Fruit fly (Drosophila melanogaster): Measurements from ENCODE around the gene wol.

Gene wol

DNA sequence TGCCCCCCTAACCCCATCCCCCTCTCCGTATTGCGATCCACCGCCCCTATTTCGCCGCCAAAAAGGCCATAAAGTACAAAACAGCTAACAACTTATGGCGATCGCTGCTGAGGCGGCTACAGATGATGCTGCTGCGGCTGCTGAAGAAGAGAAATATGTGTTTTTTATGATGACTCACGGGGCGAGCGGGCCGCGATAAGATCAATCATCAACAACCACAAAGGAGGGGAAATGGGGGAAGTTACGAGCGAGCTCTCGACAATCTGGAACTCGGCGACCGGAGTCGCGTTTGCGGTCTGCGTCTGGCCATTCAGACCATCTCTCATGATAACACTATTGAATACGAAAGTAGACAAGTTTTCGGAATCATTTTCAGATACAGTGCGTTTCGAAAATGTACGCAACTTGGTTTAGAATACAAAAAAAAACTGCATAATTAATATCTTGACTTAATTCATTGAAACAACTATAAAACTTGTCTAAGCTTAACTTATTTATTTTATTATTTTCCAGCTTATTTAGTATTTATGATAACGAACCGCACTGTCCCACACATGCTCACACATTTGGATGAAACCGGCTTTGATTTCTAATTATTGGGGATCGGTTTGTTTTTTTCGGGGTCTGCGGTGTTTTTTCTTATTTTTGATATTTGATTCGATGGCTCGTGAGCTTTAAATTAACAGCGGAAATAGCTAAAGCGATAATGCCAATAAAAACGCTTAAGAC, 10.5 kb downstream of the wol start (continued):
- peak; percentile 98 for TF ChIP-seq CG17328 (GFP tag; IDR thresholded peaks at IDR 0.05)
- peak; percentile 95 for TF ChIP-seq danr (GFP tag; IDR thresholded peaks at IDR 0.05)
- peak; percentile 78; the same call in 2 of the 3 replicates for TF ChIP-seq sr (GFP tag; IDR thresholded peaks at IDR 0.05)
- peak in 1 of 2 experiments; percentile 97 for TF ChIP-seq bsh (GFP tag; optimal IDR thresholded peaks at IDR 0.05)
- TF ChIP-seq yki (optimal IDR thresholded peaks at IDR 0.05): no peak
- TF ChIP-seq tin (GFP tag; optimal IDR thresholded peaks at IDR 0.05): peak; percentile 95
- TF ChIP-seq CG33213 (GFP tag; optimal IDR thresholded peaks at IDR 0.05): peak; percentile 83
- TF ChIP-seq CG32532 (GFP tag; IDR thresholded peaks at IDR 0.05): peak; percentile 98
- TF ChIP-seq fd3F (GFP tag; optimal IDR thresholded peaks at IDR 0.05): peak; percentile 95
- TF ChIP-seq CG7786 (GFP tag; optimal IDR thresholded peaks at IDR 0.05): peak; percentile 90
- no peak for TF ChIP-seq CG42726 (GFP tag; IDR thresholded peaks at IDR 0.05; ENCODE audit: partially characterized antibody)
- TF ChIP-seq CG17385 (GFP tag; optimal IDR thresholded peaks at IDR 0.05): peak; percentile 94
- TF ChIP-seq tgo (GFP tag; IDR thresholded peaks at IDR 0.05): peak; percentile 97
- no peak for TF ChIP-seq sc (optimal IDR thresholded peaks at IDR 0.05)
- peak; percentile 84 for TF ChIP-seq sc (GFP tag; optimal IDR thresholded peaks at IDR 0.05)
- TF ChIP-seq CG2889 (GFP tag; IDR thresholded peaks at IDR 0.05): peak; percentile 95
- TF ChIP-seq Vsx1 (GFP tag; optimal IDR thresholded peaks at IDR 0.05): peak; percentile 89
- peak; percentile 96 for TF ChIP-seq CG10366 (GFP tag; IDR thresholded peaks at IDR 0.05)
- no peak for TF ChIP-seq CG2129 (GFP tag; IDR thresholded peaks at IDR 0.05; ENCODE audit: partially characterized antibody)
- peak; percentile 95 for TF ChIP-seq sisA (GFP tag; IDR thresholded peaks at IDR 0.05)
- TF ChIP-seq Doc3 (GFP tag; IDR thresholded peaks at IDR 0.05; ENCODE audit: partially characterized antibody): no peak
- TF ChIP-seq CG15011 (GFP tag; optimal IDR thresholded peaks at IDR 0.05): peak; percentile 90
- peak; percentile 91 for TF ChIP-seq CG18764 (GFP tag; optimal IDR thresholded peaks at IDR 0.05)
- peak; percentile 76 for TF ChIP-seq CG7928 (GFP tag; optimal IDR thresholded peaks at IDR 0.05)
- peak; percentile 97 for TF ChIP-seq CG11247 (GFP tag; IDR thresholded peaks at IDR 0.05)
- TF ChIP-seq CG10462 (GFP tag; optimal IDR thresholded peaks at IDR 0.05): peak; percentile 92
- peak; percentile 89 for TF ChIP-seq CG1024 (GFP tag; IDR thresholded peaks at IDR 0.05)
- TF ChIP-seq org-1 (GFP tag; optimal IDR thresholded peaks at IDR 0.05): peak; percentile 95
- peak; percentile 90 for TF ChIP-seq Mad (GFP tag; optimal IDR thresholded peaks at IDR 0.05)
- TF ChIP-seq knrl (GFP tag; IDR thresholded peaks at IDR 0.05; ENCODE audit: partially characterized antibody): no peak
- TF ChIP-seq CG4707 (GFP tag; optimal IDR thresholded peaks at IDR 0.05): peak; percentile 86
- TF ChIP-seq Camta (GFP tag; optimal IDR thresholded peaks at IDR 0.05): peak; percentile 92
- TF ChIP-seq Xrp1 (GFP tag; IDR thresholded peaks at IDR 0.05): peak; percentile 98
- TF ChIP-seq Rfx (GFP tag; IDR thresholded peaks at IDR 0.05): peak; percentile 98
- peak; percentile 93 for TF ChIP-seq CG31441 (GFP tag; IDR thresholded peaks at IDR 0.05)
- peak; percentile 96 for TF ChIP-seq CG3847 (GFP tag; IDR thresholded peaks at IDR 0.05)
- TF ChIP-seq scrt (GFP tag; optimal IDR thresholded peaks at IDR 0.05): peak; percentile 94
- peak; percentile 95 for TF ChIP-seq CG14710 (tag; optimal IDR thresholded peaks at IDR 0.05)
- peak; percentile 98 for TF ChIP-seq stc (GFP tag; IDR thresholded peaks at IDR 0.05)
- peak; percentile 87 for TF ChIP-seq CG12942 (GFP tag; optimal IDR thresholded peaks at IDR 0.05)
- peak; percentile 75 for TF ChIP-seq HmgD (GFP tag; optimal IDR thresholded peaks at IDR 0.05)
- TF ChIP-seq disco-r (GFP tag; optimal IDR thresholded peaks at IDR 0.05): peak; percentile 89
- TF ChIP-seq unpg (GFP tag; optimal IDR thresholded peaks at IDR 0.05): peak; percentile 98
- TF ChIP-seq CG13624 (GFP tag; optimal IDR thresholded peaks at IDR 0.05): peak; percentile 94
- peak; percentile 93 for TF ChIP-seq Fer2 (tag; optimal IDR thresholded peaks at IDR 0.05)
- peak; percentile 96 for TF ChIP-seq nmo (GFP tag; optimal IDR thresholded peaks at IDR 0.05)
- peak; percentile 98 for TF ChIP-seq CG17829 (tag; optimal IDR thresholded peaks at IDR 0.05)
- TF ChIP-seq CG17612 (GFP tag; IDR thresholded peaks at IDR 0.05): peak; percentile 91
- peak; percentile 85 for TF ChIP-seq CG9609 (GFP tag; optimal IDR thresholded peaks at IDR 0.05)
- TF ChIP-seq ac (GFP tag; optimal IDR thresholded peaks at IDR 0.05): peak; percentile 48
